Worm (Caenorhabditis elegans): ENCODE data around the gene mig-39.

Gene mig-39

ce11 chrIII:8443557-8444131, 23.2 kb upstream of the mig-39 start, which contains the start of gene ufbp-1 (continued):
- TF ChIP-seq ceh-91 (GFP tag; IDR thresholded peaks at IDR 0.05) (no peak), nfya-1 (tag; optimal IDR thresholded peaks at IDR 0.05; ENCODE audit: borderline replicate concordance, insufficient read depth) (no peak)

- TF ChIP-seq lsy-27 (tag; optimal IDR thresholded peaks at IDR 0.05; ENCODE audit: borderline replicate concordance, insufficient read depth) = no peak
- peak; percentile 9 for TF ChIP-seq repo-1 (tag; optimal IDR thresholded peaks at IDR 0.05)
- no peak for TF ChIP-seq aptf-3 (GFP tag; IDR thresholded peaks at IDR 0.05)
- TF ChIP-seq bed-2 (GFP tag; IDR thresholded peaks at IDR 0.05) = no peak
- TF ChIP-seq nhr-179 (tag; optimal IDR thresholded peaks at IDR 0.05) = no peak
- TF ChIP-seq athp-1 (tag; optimal IDR thresholded peaks at IDR 0.05) = no peak
- no peak for TF ChIP-seq Y53F4B.3 (GFP tag; IDR thresholded peaks at IDR 0.05)
- TF ChIP-seq Y53G8AR.9 (GFP tag; conservative IDR thresholded peaks at IDR 0.05) = no peak
- no peak for TF ChIP-seq snpc-1.3 (tag; optimal IDR thresholded peaks at IDR 0.05; ENCODE audit: insufficient read depth)
- no peak for TF ChIP-seq sdz-38 (tag; optimal IDR thresholded peaks at IDR 0.05)
- 0 out of 2 replicates have a peak, but pooled peaks have one; percentile 17 for TF ChIP-seq B0336.3 (GFP tag; IDR thresholded peaks at IDR 0.05)
- no peak for TF ChIP-seq xnd-1 (tag; optimal IDR thresholded peaks at IDR 0.05)
- no peak for TF ChIP-seq pha-4 (tag; optimal IDR thresholded peaks at IDR 0.05)
- no peak for TF ChIP-seq aptf-2 (GFP tag; conservative IDR thresholded peaks at IDR 0.05)
- no peak for TF ChIP-seq lin-35 (GFP tag; optimal IDR thresholded peaks at IDR 0.05)
- no peak for TF ChIP-seq let-526 (GFP tag; IDR thresholded peaks at IDR 0.05)
- TF ChIP-seq ceh-58 (GFP tag; IDR thresholded peaks at IDR 0.05) = no peak
- peak; percentile 56 for TF ChIP-seq zfh-2 (GFP tag; conservative IDR thresholded peaks at IDR 0.05)
- TF ChIP-seq F55B11.4 (tag; optimal IDR thresholded peaks at IDR 0.05; ENCODE audit: borderline replicate concordance, insufficient read depth) = peak; percentile 32
- TF ChIP-seq Y95B8A.8 (GFP tag; IDR thresholded peaks at IDR 0.05) = 0 out of 2 replicates have a peak, but pooled peaks have one; percentile 33
- TF ChIP-seq K11D2.4 (GFP tag; IDR thresholded peaks at IDR 0.05) = no peak
- no peak for TF ChIP-seq snpc-1.1 (tag; optimal IDR thresholded peaks at IDR 0.05; ENCODE audit: insufficient read depth)
- no peak for TF ChIP-seq atf-7 (tag; optimal IDR thresholded peaks at IDR 0.05)
- no peak for TF ChIP-seq nhr-90 (tag; optimal IDR thresholded peaks at IDR 0.05)
- TF ChIP-seq tbp1 (GFP tag; optimal IDR thresholded peaks at IDR 0.05) = no peak
- no peak for TF ChIP-seq dpl-1 (GFP tag; optimal IDR thresholded peaks at IDR 0.05)
- no peak for TF ChIP-seq nfyb-1 (GFP tag; IDR thresholded peaks at IDR 0.05)
- TF ChIP-seq F22D6.2 (tag; optimal IDR thresholded peaks at IDR 0.05) = no peak
- no peak for TF ChIP-seq madf-3 (GFP tag; IDR thresholded peaks at IDR 0.05)
- no peak for TF ChIP-seq lin-54 (GFP tag; optimal IDR thresholded peaks at IDR 0.05)
Measured at ce11 chrIII:8444433-8445090, 22.3 kb upstream of the mig-39 start.

ce11 chrIII:8446061-8446460, 20.8 kb upstream of the mig-39 start:
- no peak for TF ChIP-seq nhr-90 (tag; optimal IDR thresholded peaks at IDR 0.05)
- peak; percentile 61; the same call in 1 of the 2 replicates for TF ChIP-seq F39B2.1 (GFP tag; IDR thresholded peaks at IDR 0.05)
- 0 out of 2 replicates have a peak, but pooled peaks have one; percentile 2 for TF ChIP-seq B0336.3 (GFP tag; IDR thresholded peaks at IDR 0.05)
- no peak for TF ChIP-seq Y67H2A.10 (GFP tag; conservative IDR thresholded peaks at IDR 0.05)
- TF ChIP-seq die-1 (tag; optimal IDR thresholded peaks at IDR 0.05) = no peak
- 0 out of 2 replicates have a peak, but pooled peaks have one; percentile 51 for TF ChIP-seq madf-6 (GFP tag; IDR thresholded peaks at IDR 0.05)
- TF ChIP-seq zim-3 (tag; optimal IDR thresholded peaks at IDR 0.05) = peak; percentile 24
- TF ChIP-seq lin-54 (GFP tag; optimal IDR thresholded peaks at IDR 0.05) = peak; percentile 61
- peak; percentile 70 for TF ChIP-seq Y53G8AR.9 (GFP tag; conservative IDR thresholded peaks at IDR 0.05)
- 0 out of 2 replicates have a peak, but pooled peaks have one; percentile 18 for TF ChIP-seq egl-44 (GFP tag; IDR thresholded peaks at IDR 0.05)
- TF ChIP-seq cebp-2 (GFP tag; IDR thresholded peaks at IDR 0.05) = peak; percentile 76; the same call in 1 of the 2 replicates
- no peak for TF ChIP-seq unc-62 (GFP tag; optimal IDR thresholded peaks at IDR 0.05)
- TF ChIP-seq egrh-3 (GFP tag; IDR thresholded peaks at IDR 0.05) = no peak
- 0 out of 2 replicates have a peak, but pooled peaks have one; percentile 19 for TF ChIP-seq ceh-100 (GFP tag; IDR thresholded peaks at IDR 0.05)
- TF ChIP-seq bed-2 (GFP tag; IDR thresholded peaks at IDR 0.05) = no peak
- TF ChIP-seq nfyb-1 (GFP tag; IDR thresholded peaks at IDR 0.05) = 0 out of 2 replicates have a peak, but pooled peaks have one; percentile 22
